Worm (Caenorhabditis elegans) whole organism, L3 larva: ENCODE measurements around the gene R02D1.2.

ENCODE experiments used
- R02D3.7 ChIP-seq: fragments of 150-350 bp; optimal IDR thresholded peaks from 2 replicates; lab custom pipeline; 2014; ENCODE audit warnings: missing biosample characterization, missing genetic modification characterization
- ZK546.5 ChIP-seq: sonication (generic microtip); optimal IDR thresholded peaks from 2 replicates; lab custom pipeline; 2017; ENCODE audit warnings: missing biosample characterization, missing genetic modification characterization
- aly-2 ChIP-seq: fragments of 150-350 bp; optimal IDR thresholded peaks from 2 replicates; lab custom pipeline; 2014; ENCODE audit warnings: missing biosample characterization, missing genetic modification characterization
- ama-1 ChIP-seq: fragments of 150-350 bp; optimal IDR thresholded peaks from 2 replicates; lab custom pipeline; 2018
- ceh-16 ChIP-seq: sonication (generic microtip); optimal IDR thresholded peaks from 2 replicates; lab custom pipeline; 2017; ENCODE audit warnings: missing biosample characterization, missing genetic modification characterization
- ceh-28 ChIP-seq: fragments of 150-350 bp; optimal IDR thresholded peaks from 2 replicates; lab custom pipeline; 2014; ENCODE audit warnings: missing biosample characterization, missing genetic modification reagents, missing genetic modification characterization
- ceh-82 ChIP-seq: fragments of 150-350 bp; optimal IDR thresholded peaks from 2 replicates; lab custom pipeline; 2014; ENCODE audit warnings: missing biosample characterization, missing genetic modification characterization
- ceh-9 ChIP-seq: sonication (generic microtip); optimal IDR thresholded peaks from 2 replicates; lab custom pipeline; 2018; ENCODE audit warnings: missing biosample characterization, missing genetic modification characterization
- daf-12 ChIP-seq: fragments of 150-350 bp; optimal IDR thresholded peaks from 2 replicates; lab custom pipeline; 2014; ENCODE audit warnings: missing biosample characterization, missing genetic modification reagents, missing genetic modification characterization
- egl-5 ChIP-seq: fragments of 150-350 bp; optimal IDR thresholded peaks from 2 replicates; lab custom pipeline; 2017; ENCODE audit warnings: missing biosample characterization, missing genetic modification reagents, missing genetic modification characterization, inconsistent platforms
- elt-1 ChIP-seq: fragments of 150-350 bp; optimal IDR thresholded peaks from 2 replicates; lab custom pipeline; 2014; ENCODE audit warnings: missing biosample characterization, missing genetic modification characterization
- elt-2 ChIP-seq: sonication (generic microtip); optimal IDR thresholded peaks from 2 replicates; lab custom pipeline; 2016; ENCODE audit warnings: missing genetic modification reagents, mild to moderate bottlenecking, missing genetic modification characterization, missing compliant biosample characterization
- eor-1 ChIP-seq, 2 experiments: fragments of 150-350 bp; optimal IDR thresholded peaks; 2 replicates each; lab custom pipeline; 2014 to 2018; ENCODE audit warnings: missing biosample characterization in 2 of 2, missing genetic modification characterization in 2 of 2
- fkh-2 ChIP-seq: fragments of 150-350 bp; optimal IDR thresholded peaks from 2 replicates; lab custom pipeline; 2014; ENCODE audit warnings: missing biosample characterization, missing genetic modification reagents, missing genetic modification characterization
- fos-1 ChIP-seq: fragments of 150-350 bp; optimal IDR thresholded peaks from 2 replicates; lab custom pipeline; 2014; ENCODE audit warnings: missing biosample characterization, missing genetic modification characterization
- hmg-11 ChIP-seq: sonication (generic microtip); optimal IDR thresholded peaks from 2 replicates; lab custom pipeline; 2016; ENCODE audit warnings: missing genetic modification characterization, missing compliant biosample characterization
- jun-1 ChIP-seq: fragments of 150-350 bp; optimal IDR thresholded peaks from 2 replicates; lab custom pipeline; 2014; ENCODE audit warnings: missing biosample characterization, missing genetic modification reagents, missing genetic modification characterization
- lin-15B ChIP-seq: fragments of 150-350 bp; optimal IDR thresholded peaks from 2 replicates; lab custom pipeline; 2014; ENCODE audit warnings: missing biosample characterization, missing genetic modification characterization
- lin-39 ChIP-seq: fragments of 150-350 bp; optimal IDR thresholded peaks from 2 replicates; lab custom pipeline; 2018; ENCODE audit warnings: missing biosample characterization, missing genetic modification reagents, missing genetic modification characterization
- mdl-1 ChIP-seq: fragments of 150-350 bp; optimal IDR thresholded peaks from 2 replicates; lab custom pipeline; 2014; ENCODE audit warnings: missing biosample characterization, missing genetic modification characterization
- mml-1 ChIP-seq: fragments of 150-350 bp; sonication (generic microtip); optimal IDR thresholded peaks from 3 replicates; lab custom pipeline; 2014; ENCODE audit warnings: missing biosample characterization, missing genetic modification characterization
- nfya-1 ChIP-seq: sonication (generic microtip); optimal IDR thresholded peaks from 2 replicates; lab custom pipeline; 2017; ENCODE audit warnings: missing genetic modification characterization, mild to moderate bottlenecking, missing compliant biosample characterization, antibody characterized with exemption, moderate library complexity; ENCODE audit not compliant: insufficient read depth
- nhr-12 ChIP-seq: fragments of 150-350 bp; optimal IDR thresholded peaks from 2 replicates; lab custom pipeline; 2014; ENCODE audit warnings: missing biosample characterization, missing genetic modification characterization
- nhr-23 ChIP-seq: fragments of 150-350 bp; optimal IDR thresholded peaks from 2 replicates; lab custom pipeline; 2014; ENCODE audit warnings: missing biosample characterization, missing genetic modification reagents, missing genetic modification characterization
- nhr-237 ChIP-seq: fragments of 150-350 bp; optimal IDR thresholded peaks from 2 replicates; lab custom pipeline; 2014; ENCODE audit warnings: missing biosample characterization, missing genetic modification characterization
- nhr-28 ChIP-seq: fragments of 150-350 bp; optimal IDR thresholded peaks from 2 replicates; lab custom pipeline; 2014; ENCODE audit warnings: missing biosample characterization, missing genetic modification characterization
- nhr-67 ChIP-seq: fragments of 150-350 bp; optimal IDR thresholded peaks from 2 replicates; lab custom pipeline; 2014; ENCODE audit warnings: missing biosample characterization, missing genetic modification characterization
- pha-4 ChIP-seq: fragments of 150-350 bp; optimal IDR thresholded peaks from 2 replicates; lab custom pipeline; 2014; ENCODE audit warnings: missing biosample characterization, missing genetic modification reagents, missing genetic modification characterization
- sea-2 ChIP-seq: fragments of 150-350 bp; sonication (generic microtip); optimal IDR thresholded peaks from 4 replicates; lab custom pipeline; 2014; ENCODE audit warnings: missing biosample characterization, missing genetic modification reagents, missing genetic modification characterization
- skn-1 ChIP-seq: fragments of 150-350 bp; optimal IDR thresholded peaks from 2 replicates; lab custom pipeline; 2014; ENCODE audit warnings: missing biosample characterization, missing genetic modification characterization
- snpc-4 ChIP-seq: fragments of 150-350 bp; optimal IDR thresholded peaks from 2 replicates; lab custom pipeline; 2014; ENCODE audit warnings: missing biosample characterization, missing genetic modification characterization
- unc-39 ChIP-seq: sonication (generic microtip); optimal IDR thresholded peaks from 4 replicates; lab custom pipeline; 2017; ENCODE audit warnings: missing biosample characterization, missing genetic modification characterization
- zag-1 ChIP-seq: fragments of 150-350 bp; optimal IDR thresholded peaks from 2 replicates; lab custom pipeline; 2014; ENCODE audit warnings: missing biosample characterization, missing genetic modification characterization
- ztf-11 ChIP-seq: fragments of 150-350 bp; optimal IDR thresholded peaks from 2 replicates; lab custom pipeline; 2014; ENCODE audit warnings: missing biosample characterization, missing genetic modification characterization

The R02D1.2 gene

ce11 chrV:4322706-4323105 lies at the start of gene R02D1.2:
Gene R02D1.2 (minus strand): TSS chrV:4322806.
- TF ChIP-seq eor-1 (tag; optimal IDR thresholded peaks at IDR 0.05; lab: Kevin White, UChicago) (no peak), fos-1 (tag; lab: Kevin White, UChicago) (no peak), ama-1 (lab: Kevin White, UChicago) (no peak), egl-5 (tag; lab: Kevin White, UChicago) (no peak), pha-4 (tag; lab: Kevin White, UChicago) (no peak), zag-1 (no peak), ZK546.5 (tag; lab: Kevin White, UChicago) (no peak), ceh-28 (tag; lab: Kevin White, UChicago) (no peak), elt-2 (tag; lab: Kevin White, UChicago) (no peak)

ce11 chrV:4371309-4371933 lies 48.8 kb upstream of the R02D1.2 start, which contains the start of the genes gmpr-1 and fipp-1:
Gene gmpr-1 (minus strand): TSS chrV:4371383.
Gene fipp-1 (plus strand): TSS chrV:4371807.
- TF ChIP-seq lin-39 (tag; lab: Kevin White, UChicago) (peak; percentile 16), aly-2 (tag; lab: Kevin White, UChicago) (no peak), jun-1 (tag; lab: Kevin White, UChicago) (peak; percentile 24), nhr-28 (tag; lab: Kevin White, UChicago) (no peak), nhr-12 (tag; lab: Kevin White, UChicago) (no peak), ztf-11 (tag; lab: Kevin White, UChicago) (no peak), hmg-11 (tag; lab: Kevin White, UChicago) (peak; percentile 62), nhr-67 (no peak), ceh-82 (no peak), elt-2 (tag; lab: Kevin White, UChicago) (peak; percentile 74), ceh-9 (no peak), fkh-2 (tag; lab: Kevin White, UChicago) (no peak), nfya-1 (tag; lab: Kevin White, UChicago) (peak; percentile 64), pha-4 (tag; lab: Kevin White, UChicago) (peak; percentile 48), nhr-23 (tag; lab: Kevin White, UChicago) (peak; percentile 69), mdl-1 (no peak), snpc-4 (no peak), eor-1 (tag; optimal IDR thresholded peaks at IDR 0.05; lab: Kevin White, UChicago) (no peak), lin-15B (tag; lab: Kevin White, UChicago) (peak; percentile 61), mml-1 (tag; lab: Kevin White, UChicago) (no peak), unc-39 (tag; lab: Kevin White, UChicago) (no peak), elt-1 (tag; lab: Kevin White, UChicago) (no peak), ZK546.5 (tag; lab: Kevin White, UChicago) (no peak), sea-2 (GFP tag; lab: Kevin White, UChicago) (no peak), skn-1 (tag; lab: Kevin White, UChicago) (no peak), daf-12 (no peak)

- TF ChIP-seq aly-2 (tag; lab: Kevin White, UChicago) = no peak
- TF ChIP-seq ceh-16 (tag; lab: Kevin White, UChicago) = no peak
- no peak for TF ChIP-seq eor-1 (tag; optimal IDR thresholded peaks at IDR 0.05; lab: Kevin White, UChicago)
- TF ChIP-seq lin-39 (tag; lab: Kevin White, UChicago) = no peak
- no peak for TF ChIP-seq elt-2 (tag; lab: Kevin White, UChicago)
- no peak for TF ChIP-seq lin-15B (tag; lab: Kevin White, UChicago)
- no peak for TF ChIP-seq egl-5 (tag; lab: Kevin White, UChicago)
- TF ChIP-seq R02D3.7 (tag; lab: Kevin White, UChicago) = no peak
- TF ChIP-seq nhr-237 (tag; lab: Kevin White, UChicago) = no peak
- TF ChIP-seq ztf-11 (tag; lab: Kevin White, UChicago) = no peak
Measured at ce11 chrV:4370515-4370914, 47.9 kb upstream of the R02D1.2 start.

- TF ChIP-seq zag-1 (no peak), nhr-237 (tag; lab: Kevin White, UChicago) (no peak), lin-15B (tag; lab: Kevin White, UChicago) (no peak)
Measured at ce11 chrV:4366440-4366839, 43.8 kb upstream of the R02D1.2 start, which contains the start of gene F32D1.11. Gene F32D1.11 (minus strand): TSS chrV:4366540.
